Worm (Caenorhabditis elegans): ENCODE results near the gene mltn-3.

The mltn-3 gene

DNA sequence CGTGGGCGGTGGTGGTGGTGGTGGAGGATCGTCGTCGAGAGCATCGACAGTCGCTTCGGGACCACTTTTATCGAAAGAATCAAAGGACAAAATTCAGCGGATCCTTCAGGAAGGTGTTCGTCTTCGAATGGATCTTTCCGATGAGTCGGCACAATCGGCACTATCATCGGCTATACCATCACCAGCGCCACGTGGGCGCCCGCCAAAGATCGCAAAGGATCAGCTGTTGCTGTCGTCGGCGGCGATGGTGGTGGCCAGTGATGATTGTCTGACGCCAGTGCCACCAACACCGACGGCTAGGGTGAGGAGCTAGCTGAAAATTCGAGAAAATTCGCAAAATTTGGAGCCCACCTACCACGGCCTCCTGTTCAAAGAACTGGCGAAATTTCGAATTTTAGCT is 38.1 kb upstream of the mltn-3 start:
- peak; percentile 88 for TF ChIP-seq aha-1 (tag)
- no peak for TF ChIP-seq ceh-28 (tag; optimal IDR thresholded peaks at IDR 0.05)
- TF ChIP-seq set-16 (GFP tag; IDR thresholded peaks at IDR 0.05): peak; percentile 64
- TF ChIP-seq zfp-3 (GFP tag; conservative IDR thresholded peaks at IDR 0.05): no peak
- TF ChIP-seq egl-43 (GFP tag; IDR thresholded peaks at IDR 0.05): 0 out of 2 replicates have a peak, but pooled peaks have one; percentile 61

- TF ChIP-seq aly-2 (tag; optimal IDR thresholded peaks at IDR 0.05) (no peak), mdt-29 (GFP tag; IDR thresholded peaks at IDR 0.05) (no peak), D1046.2 (GFP tag; IDR thresholded peaks at IDR 0.05) (no peak), set-16 (GFP tag; IDR thresholded peaks at IDR 0.05) (peak; percentile 79), egl-27 (tag; optimal IDR thresholded peaks at IDR 0.05) (no peak), nhr-48 (tag; optimal IDR thresholded peaks at IDR 0.05) (no peak), attf-4 (tag; optimal IDR thresholded peaks at IDR 0.05) (no peak), ceh-20 (GFP tag; IDR thresholded peaks at IDR 0.05) (no peak)
Measured at ce11 chrII:13879589-13879988, 36.6 kb upstream of the mltn-3 start.

ce11 chrII:13882405-13882804 is 33.7 kb upstream of the mltn-3 start, which contains the start of gene hda-10:
hda-10 (plus strand) TSS chrII:13882705.
- no peak for TF ChIP-seq lin-1 (GFP tag; IDR thresholded peaks at IDR 0.05)
- TF ChIP-seq mxl-3 (GFP tag; optimal IDR thresholded peaks at IDR 0.05): no peak
- TF ChIP-seq F26F4.8 (GFP tag; conservative IDR thresholded peaks at IDR 0.05): no peak
- TF ChIP-seq nhr-41 (GFP tag; IDR thresholded peaks at IDR 0.05): no peak
- peak in 1 of 2 experiments; percentile 77 for TF ChIP-seq unc-62 (GFP tag; optimal IDR thresholded peaks at IDR 0.05 in 1 of 2)
- TF ChIP-seq unc-62 (tag; optimal IDR thresholded peaks at IDR 0.05): no peak
- TF ChIP-seq nhr-48 (tag; optimal IDR thresholded peaks at IDR 0.05): no peak
- TF ChIP-seq ceh-28 (tag; optimal IDR thresholded peaks at IDR 0.05): no peak

DNA sequence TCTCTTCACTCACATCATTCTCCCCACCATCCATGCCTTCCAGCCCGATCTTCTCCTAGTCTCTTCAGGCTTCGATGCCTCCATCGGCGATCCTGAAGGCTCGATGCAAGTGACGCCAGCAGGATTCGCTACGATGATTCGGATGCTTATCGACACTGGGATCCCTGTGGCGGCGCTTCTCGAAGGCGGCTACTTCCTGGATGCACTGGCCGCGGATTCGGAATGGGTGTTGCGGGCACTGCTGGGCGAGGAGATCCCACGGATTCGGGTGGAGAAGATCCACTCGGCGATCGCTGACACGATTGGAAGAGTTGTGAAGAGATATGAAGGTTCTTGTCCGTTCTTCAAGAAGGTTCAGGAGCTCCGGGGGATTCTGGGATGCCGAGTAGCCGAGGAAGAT is 29.7 kb upstream of the mltn-3 start:
- TF ChIP-seq set-16 (GFP tag; IDR thresholded peaks at IDR 0.05) (peak; percentile 90), ctbp-1 (GFP tag; IDR thresholded peaks at IDR 0.05) (no peak)

ce11 chrII:13888278-13888677 is 27.9 kb upstream of the mltn-3 start, which contains the start of gene mcd-1:
mcd-1 (plus strand) TSS chrII:13888544.
- TF ChIP-seq lsy-2 (tag; optimal IDR thresholded peaks at IDR 0.05) (peak in 1 of 2 experiments; percentile 83), ceh-20 (GFP tag; IDR thresholded peaks at IDR 0.05) (0 out of 2 replicates have a peak, but pooled peaks have one; percentile 20), spr-3 (GFP tag; optimal IDR thresholded peaks at IDR 0.05) (no peak), tra-1 (GFP tag; IDR thresholded peaks at IDR 0.05) (no peak), duxl-1 (tag; optimal IDR thresholded peaks at IDR 0.05; ENCODE audit: poor library complexity) (no peak), mes-2 (tag; optimal IDR thresholded peaks at IDR 0.05; ENCODE audit: poor library complexity, severe bottlenecking) (peak; percentile 71), nhr-111 (GFP tag; optimal IDR thresholded peaks at IDR 0.05) (no peak), zfp-3 (GFP tag; conservative IDR thresholded peaks at IDR 0.05) (no peak), lin-13 (GFP tag; optimal IDR thresholded peaks at IDR 0.05) (peak; percentile 16), hlh-11 (tag; optimal IDR thresholded peaks at IDR 0.05) (peak; percentile 19), T20F7.1 (GFP tag; optimal IDR thresholded peaks at IDR 0.05) (no peak), sdz-12 (GFP tag; optimal IDR thresholded peaks at IDR 0.05) (no peak), hlh-30 (tag; optimal IDR thresholded peaks at IDR 0.05; ENCODE audit: insufficient read depth) (peak; percentile 43), T26A8.4 (GFP tag; IDR thresholded peaks at IDR 0.05) (no peak), nhr-28 (tag; optimal IDR thresholded peaks at IDR 0.05) (no peak), nhr-102 (tag; optimal IDR thresholded peaks at IDR 0.05) (no peak), rbr-2 (tag; optimal IDR thresholded peaks at IDR 0.05) (peak; percentile 61), snpc-1.2 (GFP tag; IDR thresholded peaks at IDR 0.05) (no peak), nhr-77 (tag; optimal IDR thresholded peaks at IDR 0.05) (peak; percentile 89), pha-4 (GFP tag; IDR thresholded peaks at IDR 0.05) (no peak), pha-4 (tag; optimal IDR thresholded peaks at IDR 0.05) (peak; percentile 1), F37D6.2 (tag; optimal IDR thresholded peaks at IDR 0.05) (peak; percentile 22), hif-1 (tag; optimal IDR thresholded peaks at IDR 0.05) (peak in 1 of 2 experiments; percentile 42), unc-130 (GFP tag; optimal IDR thresholded peaks at IDR 0.05) (peak; percentile 5), dmd-6 (GFP tag; IDR thresholded peaks at IDR 0.05) (peak; percentile 29; the same call in 1 of the 2 replicates), lin-15B (tag; optimal IDR thresholded peaks at IDR 0.05) (peak; percentile 11), daf-12 (tag; optimal IDR thresholded peaks at IDR 0.05) (no peak)

Measured in whole organism, L4 larva.